Worm (Caenorhabditis elegans): ENCODE data around the gene F14F9.4.

The F14F9.4 gene

ce11 chrV:5132441-5132840 is at the start of gene F14F9.4:
Gene F14F9.4, plus strand, starts transcription at chrV:5132741.
- TF ChIP-seq W03F9.2 (tag; optimal IDR thresholded peaks at IDR 0.05), result no peak
- no peak for TF ChIP-seq him-1 (tag; optimal IDR thresholded peaks at IDR 0.05)
- no peak for TF ChIP-seq dao-5 (tag; optimal IDR thresholded peaks at IDR 0.05)

- TF ChIP-seq dao-5 (tag; optimal IDR thresholded peaks at IDR 0.05), result no peak
- no peak for TF ChIP-seq him-1 (tag; optimal IDR thresholded peaks at IDR 0.05)
- no peak for TF ChIP-seq W03F9.2 (tag; optimal IDR thresholded peaks at IDR 0.05)
These were observed 47.5 kb upstream of the F14F9.4 start, which contains the start of gene Y58A7A.4 for ce11 chrV:5084957-5085465. Gene Y58A7A.4, minus strand, starts transcription at chrV:5085007.

ce11 chrV:5086919-5087404 is 45.6 kb upstream of the F14F9.4 start, which contains the start of gene Y58A7A.5:
Gene Y58A7A.5, minus strand, starts transcription at chrV:5086969.
- no peak for TF ChIP-seq dao-5 (tag; optimal IDR thresholded peaks at IDR 0.05)
- TF ChIP-seq W03F9.2 (tag; optimal IDR thresholded peaks at IDR 0.05), result no peak
- no peak for TF ChIP-seq him-1 (tag; optimal IDR thresholded peaks at IDR 0.05)

- no peak for TF ChIP-seq him-1 (tag; optimal IDR thresholded peaks at IDR 0.05)
- no peak for TF ChIP-seq dao-5 (tag; optimal IDR thresholded peaks at IDR 0.05)
These were observed 44.2 kb upstream of the F14F9.4 start for ce11 chrV:5088311-5088710.

- TF ChIP-seq dao-5 (tag; optimal IDR thresholded peaks at IDR 0.05) (no peak), W03F9.2 (tag; optimal IDR thresholded peaks at IDR 0.05) (no peak), him-1 (tag; optimal IDR thresholded peaks at IDR 0.05) (no peak)
These were observed 42.9 kb upstream of the F14F9.4 start, which contains the start of gene glb-32 for ce11 chrV:5089497-5090134. Gene glb-32, minus strand, starts transcription at chrV:5089547.

ce11 chrV:5090386-5090785 is 42.2 kb upstream of the F14F9.4 start:
- no peak for TF ChIP-seq dao-5 (tag; optimal IDR thresholded peaks at IDR 0.05)
- TF ChIP-seq him-1 (tag; optimal IDR thresholded peaks at IDR 0.05), result no peak

- TF ChIP-seq him-1 (tag; optimal IDR thresholded peaks at IDR 0.05) (no peak), W03F9.2 (tag; optimal IDR thresholded peaks at IDR 0.05) (no peak), dao-5 (tag; optimal IDR thresholded peaks at IDR 0.05) (no peak)
These were observed 35.5 kb upstream of the F14F9.4 start, which contains the start of gene C04F5.2 for ce11 chrV:5097035-5097434. Gene C04F5.2, minus strand, starts transcription at chrV:5097135.

ce11 chrV:5098925-5099324 is 33.6 kb upstream of the F14F9.4 start, which contains the start of gene unc-46:
Gene unc-46, minus strand, starts transcription at chrV:5099025.
- TF ChIP-seq him-1 (tag; optimal IDR thresholded peaks at IDR 0.05), result no peak
- TF ChIP-seq W03F9.2 (tag; optimal IDR thresholded peaks at IDR 0.05), result no peak
- TF ChIP-seq dao-5 (tag; optimal IDR thresholded peaks at IDR 0.05), result no peak

ce11 chrV:5102017-5102416 is 30.5 kb upstream of the F14F9.4 start, which contains the start of gene srab-1:
Gene srab-1, minus strand, starts transcription at chrV:5102117.
- TF ChIP-seq dao-5 (tag; optimal IDR thresholded peaks at IDR 0.05), result no peak
- no peak for TF ChIP-seq W03F9.2 (tag; optimal IDR thresholded peaks at IDR 0.05)
- TF ChIP-seq him-1 (tag; optimal IDR thresholded peaks at IDR 0.05), result no peak

ce11 chrV:5104934-5105333 is 27.6 kb upstream of the F14F9.4 start, which contains the start of gene srab-2:
Gene srab-2, minus strand, starts transcription at chrV:5105034.
- TF ChIP-seq W03F9.2 (tag; optimal IDR thresholded peaks at IDR 0.05) (no peak), him-1 (tag; optimal IDR thresholded peaks at IDR 0.05) (no peak), dao-5 (tag; optimal IDR thresholded peaks at IDR 0.05) (no peak)

ce11 chrV:5107816-5108215 is 24.7 kb upstream of the F14F9.4 start, which contains the start of gene srab-3:
Gene srab-3, minus strand, starts transcription at chrV:5107916.
- TF ChIP-seq W03F9.2 (tag; optimal IDR thresholded peaks at IDR 0.05), result no peak
- no peak for TF ChIP-seq him-1 (tag; optimal IDR thresholded peaks at IDR 0.05)
- TF ChIP-seq dao-5 (tag; optimal IDR thresholded peaks at IDR 0.05), result no peak

- no peak for TF ChIP-seq dao-5 (tag; optimal IDR thresholded peaks at IDR 0.05)
These were observed 21.9 kb upstream of the F14F9.4 start, which contains the start of gene ugt-63 for ce11 chrV:5110684-5111083. Gene ugt-63, minus strand, starts transcription at chrV:5110772.

ce11 chrV:5113654-5114053 is 18.9 kb upstream of the F14F9.4 start, which contains the start of gene C04F5.8:
Gene C04F5.8, minus strand, starts transcription at chrV:5113754.
- TF ChIP-seq him-1 (tag; optimal IDR thresholded peaks at IDR 0.05) (no peak), dao-5 (tag; optimal IDR thresholded peaks at IDR 0.05) (no peak), W03F9.2 (tag; optimal IDR thresholded peaks at IDR 0.05) (no peak)

- TF ChIP-seq W03F9.2 (tag; optimal IDR thresholded peaks at IDR 0.05) (no peak), him-1 (tag; optimal IDR thresholded peaks at IDR 0.05) (no peak), dao-5 (tag; optimal IDR thresholded peaks at IDR 0.05) (no peak)
These were observed 13.4 kb upstream of the F14F9.4 start, which contains the start of gene C04F5.9 for ce11 chrV:5119109-5119508. Gene C04F5.9, minus strand, starts transcription at chrV:5119209.

All from whole organism, L4/young adult.